Worm (Caenorhabditis elegans) whole organism, mixed stage, embryonic: ENCODE measurements around the gene ptr-1.

Source experiments
- ces-1 ChIP-seq: fragments of 150-350 bp; optimal IDR thresholded peaks from 2 replicates; lab custom pipeline; 2014; ENCODE audit warnings: missing biosample characterization, missing genetic modification reagents, missing genetic modification characterization
- flh-1 ChIP-seq: fragments of 200-800 bp; sonication (Bioruptor generic); optimal IDR thresholded peaks from 2 replicates; lab custom pipeline; 2018; ENCODE audit warnings: mild to moderate bottlenecking, missing genetic modification characterization, moderate library complexity, missing compliant biosample characterization
- lsy-2 ChIP-seq: fragments of 150-350 bp; optimal IDR thresholded peaks from 2 replicates; lab custom pipeline; 2014; ENCODE audit warnings: missing biosample characterization, missing genetic modification characterization
- nhr-12 ChIP-seq: fragments of 150-350 bp; optimal IDR thresholded peaks from 2 replicates; lab custom pipeline; 2014; ENCODE audit warnings: missing biosample characterization, missing genetic modification characterization
- nhr-237 ChIP-seq: fragments of 150-350 bp; optimal IDR thresholded peaks from 2 replicates; lab custom pipeline; 2014; ENCODE audit warnings: missing biosample characterization, missing genetic modification characterization
- nhr-28 ChIP-seq: fragments of 150-350 bp; optimal IDR thresholded peaks from 2 replicates; lab custom pipeline; 2014; ENCODE audit warnings: missing biosample characterization, missing genetic modification characterization
- nhr-76 ChIP-seq: sonication (generic microtip); optimal IDR thresholded peaks from 2 replicates; lab custom pipeline; 2017; ENCODE audit warnings: missing biosample characterization, missing genetic modification characterization
- pha-4 ChIP-seq: fragments of 150-350 bp; optimal IDR thresholded peaks from 2 replicates; lab custom pipeline; 2018; ENCODE audit warnings: missing biosample characterization, missing genetic modification reagents, missing genetic modification characterization
- sem-2 ChIP-seq: fragments of 200-800 bp; sonication (Bioruptor generic); optimal IDR thresholded peaks from 2 replicates; lab custom pipeline; 2018; ENCODE audit warnings: mild to moderate bottlenecking, missing genetic modification characterization, missing compliant biosample characterization
- snpc-4 ChIP-seq: fragments of 150-350 bp; optimal IDR thresholded peaks from 2 replicates; lab custom pipeline; 2014; ENCODE audit warnings: missing biosample characterization, missing genetic modification characterization
- sptf-1 ChIP-seq: sonication (generic microtip); optimal IDR thresholded peaks from 2 replicates; lab custom pipeline; 2017; ENCODE audit warnings: mild to moderate bottlenecking, missing genetic modification characterization, moderate library complexity, missing compliant biosample characterization
- unc-62 ChIP-seq: fragments of 150-350 bp; optimal IDR thresholded peaks from 2 replicates; lab custom pipeline; 2014; ENCODE audit warnings: missing biosample characterization, missing genetic modification reagents, missing genetic modification characterization

ce11 chrV:9224981-9225380 is 43.5 kb upstream of the ptr-1 start:
- TF ChIP-seq nhr-237 (tag; lab: Kevin White, UChicago): no peak
- TF ChIP-seq snpc-4: no peak
- TF ChIP-seq lsy-2 (tag; lab: Kevin White, UChicago): no peak
- no peak for TF ChIP-seq ces-1 (GFP tag; lab: Kevin White, UChicago)
- TF ChIP-seq sem-2 (GFP tag; lab: Kevin White, UChicago): no peak
- TF ChIP-seq nhr-76: no peak
- no peak for TF ChIP-seq nhr-12 (tag; lab: Kevin White, UChicago)
- TF ChIP-seq flh-1: no peak
- TF ChIP-seq unc-62: no peak
- TF ChIP-seq pha-4 (tag; lab: Kevin White, UChicago): no peak
- TF ChIP-seq nhr-28: no peak
- no peak for TF ChIP-seq sptf-1
